Worm (Caenorhabditis elegans): ENCODE measurements around the gene T07E3.4.

DNA sequence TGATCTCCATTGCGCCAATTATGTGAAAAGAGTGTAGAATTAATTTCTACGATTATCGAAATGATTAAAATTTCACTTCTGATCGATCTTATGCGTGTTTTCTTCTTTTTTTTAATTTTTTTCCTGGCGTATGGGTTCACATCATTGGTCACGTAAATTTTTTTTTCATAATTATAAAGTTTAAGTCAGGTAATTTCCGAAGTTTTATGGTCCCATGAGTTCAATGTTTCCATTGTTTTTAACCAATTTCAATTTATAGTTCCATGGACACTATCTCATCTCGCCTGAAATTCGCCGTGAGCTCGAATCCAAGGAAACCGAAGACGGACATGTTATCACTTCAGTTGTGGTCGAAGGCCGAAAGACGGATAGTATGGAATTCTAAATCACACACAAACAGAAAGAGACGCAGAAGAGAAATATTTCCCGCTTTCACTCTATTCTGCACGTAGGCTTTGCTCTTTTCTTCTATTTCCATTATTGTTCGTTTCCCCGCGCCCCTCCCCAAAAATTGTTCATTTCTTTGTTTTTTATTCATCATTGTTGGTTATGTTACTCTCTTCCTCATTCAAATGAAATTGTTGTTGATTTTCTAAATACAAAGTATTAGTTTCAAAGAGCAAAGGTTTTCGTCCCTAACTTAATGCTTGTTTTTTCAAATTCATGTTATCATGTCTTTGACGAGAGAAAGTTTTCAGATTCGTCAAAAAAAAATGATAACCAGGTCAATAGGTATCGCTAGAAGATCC, 37.6 kb downstream of the T07E3.4 start, which contains the start of the genes F57B9.8 and coq-2:
- no peak for TF ChIP-seq ztf-22 (GFP tag; optimal IDR thresholded peaks at IDR 0.05)
- TF ChIP-seq F55B11.4 (tag; optimal IDR thresholded peaks at IDR 0.05; ENCODE audit: borderline replicate concordance, insufficient read depth) = no peak
- no peak for TF ChIP-seq mcd-1 (GFP tag; IDR thresholded peaks at IDR 0.05)
- no peak for TF ChIP-seq akir-1 (GFP tag; optimal IDR thresholded peaks at IDR 0.05)
- no peak for TF ChIP-seq hmg-20 (GFP tag; IDR thresholded peaks at IDR 0.05)
- no peak for TF ChIP-seq rpc-1 (optimal IDR thresholded peaks at IDR 0.05)
- TF ChIP-seq rpc-1 (tag; optimal IDR thresholded peaks at IDR 0.05) = no peak
- TF ChIP-seq ceh-58 (GFP tag; IDR thresholded peaks at IDR 0.05) = no peak
- TF ChIP-seq ceh-100 (GFP tag; IDR thresholded peaks at IDR 0.05) = no peak
- no peak for TF ChIP-seq ZK185.1 (tag; optimal IDR thresholded peaks at IDR 0.05; ENCODE audit: poor library complexity, severe bottlenecking)
- no peak for TF ChIP-seq tbx-9 (tag; optimal IDR thresholded peaks at IDR 0.05; ENCODE audit: borderline replicate concordance)
